Fruit fly (Drosophila melanogaster): Measurements from ENCODE around the gene CG11694.

Gene CG11694

DNA sequence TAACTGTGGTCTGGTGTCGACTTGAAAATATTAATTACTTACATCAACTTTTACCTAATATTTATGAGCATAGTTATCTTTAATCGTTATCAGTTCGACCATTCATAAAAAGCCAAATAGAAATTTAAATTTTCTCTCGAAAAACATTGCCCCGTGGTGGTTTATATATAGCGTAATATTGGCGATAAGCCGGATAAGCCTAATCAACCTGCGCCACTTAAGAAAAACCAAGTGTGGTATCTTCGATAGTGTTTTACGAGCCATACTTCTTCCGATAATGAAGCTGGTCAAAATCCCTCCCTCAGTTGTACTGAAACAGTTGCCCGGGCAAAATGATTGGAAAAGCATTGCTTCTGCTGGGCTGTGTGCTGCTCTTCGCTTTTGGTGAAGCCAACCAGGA, 19.9 kb downstream of the CG11694 start, which contains the start of gene CG31463:
TSS of gene CG31463 (plus strand) at position 302 of the 400 bp plus-strand sequence.
- TF ChIP-seq CG17912 (GFP tag; optimal IDR thresholded peaks at IDR 0.05) (no peak), CG11695 (GFP tag; IDR thresholded peaks at IDR 0.05) (no peak), CG34376 (GFP tag; optimal IDR thresholded peaks at IDR 0.05) (peak; percentile 61), grn (GFP tag; optimal IDR thresholded peaks at IDR 0.05) (no peak), Mad (GFP tag; optimal IDR thresholded peaks at IDR 0.05) (no peak), exex (tag; optimal IDR thresholded peaks at IDR 0.05) (peak; percentile 81), dan (GFP tag; IDR thresholded peaks at IDR 0.05) (no peak), Hey (tag; optimal IDR thresholded peaks at IDR 0.05) (no peak), GATAe (GFP tag; conservative IDR thresholded peaks at IDR 0.05) (0 out of 2 replicates have a peak, but pooled peaks have one; percentile 11), CG31365 (tag; optimal IDR thresholded peaks at IDR 0.05) (no peak)

DNA sequence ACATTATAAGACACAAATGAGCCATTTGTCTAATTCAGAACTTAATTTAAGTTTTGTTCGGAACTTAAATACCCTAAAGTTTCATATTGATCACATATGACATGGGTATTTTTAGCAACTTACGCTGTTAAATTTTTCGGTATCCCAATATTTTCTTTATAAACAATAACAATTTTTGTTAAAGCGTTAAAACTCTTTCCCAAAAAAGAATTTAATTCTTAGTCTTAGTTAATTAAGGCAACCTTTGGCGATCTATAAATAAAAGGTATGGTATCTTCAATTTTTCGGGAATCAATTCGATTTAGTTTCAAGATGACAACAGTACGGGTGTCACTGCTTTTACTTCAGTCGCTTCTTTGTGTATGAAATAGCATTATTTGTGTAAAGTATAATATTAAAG, 21.0 kb downstream of the CG11694 start, which contains the start of gene CG31464:
TSS of gene CG31464 (plus strand) at position 301 of the 400 bp plus-strand sequence.
- TF ChIP-seq E2f2 (GFP tag; IDR thresholded peaks at IDR 0.05) (no peak), HmgZ (tag; optimal IDR thresholded peaks at IDR 0.05) (no peak), sens (GFP tag) (peak; percentile 33)

DNA sequence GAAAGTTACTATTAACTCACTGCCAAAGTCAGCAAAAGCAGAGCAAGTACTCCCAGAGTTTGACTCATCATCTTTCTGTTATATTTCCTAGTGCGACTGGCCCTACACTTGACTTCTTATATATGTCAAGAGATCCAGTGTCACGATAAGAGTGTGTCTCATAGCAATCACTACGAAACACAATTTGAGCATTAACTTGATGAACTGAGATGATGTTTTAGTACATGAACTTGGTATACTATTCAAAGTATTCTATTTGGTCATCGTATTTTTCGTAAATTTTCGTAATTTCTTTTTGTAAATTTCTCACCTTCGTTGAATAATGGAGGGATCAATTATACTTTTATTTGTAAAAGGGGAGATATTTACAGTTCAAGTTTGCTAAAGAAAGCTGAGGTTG, 21.5 kb downstream of the CG11694 start, which contains the start of gene CG11672:
TSS of gene CG11672 (minus strand) at position 101 of the 400 bp plus-strand sequence.
- no peak for TF ChIP-seq eve (GFP tag; optimal IDR thresholded peaks at IDR 0.05)
- 0 out of 3 replicates have a peak, but pooled peaks have one; percentile 10 for TF ChIP-seq zen2 (GFP tag; IDR thresholded peaks at IDR 0.05; ENCODE audit: partially characterized antibody)

DNA sequence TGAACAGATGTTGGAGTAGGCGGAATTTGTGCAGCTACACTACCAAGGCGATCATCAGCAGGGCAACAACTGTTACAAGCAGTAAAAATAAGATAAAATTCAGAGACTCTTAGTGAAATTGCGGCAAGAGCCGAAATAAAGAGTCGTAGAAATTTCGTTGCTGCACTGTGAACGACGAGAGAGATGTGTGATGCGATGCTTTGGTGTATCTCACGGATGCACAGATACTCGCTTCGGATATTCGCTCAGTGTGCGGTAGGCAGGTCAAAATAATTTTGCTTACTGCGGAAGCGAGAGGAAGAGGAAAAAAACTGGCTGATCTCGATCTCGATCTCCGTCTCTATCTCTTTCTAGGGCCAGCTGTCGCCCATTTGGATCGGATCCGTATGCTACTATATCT, 23.1 kb downstream of the CG11694 start:
- TF ChIP-seq CG4282 (GFP tag; optimal IDR thresholded peaks at IDR 0.05): no peak
- no peak for TF ChIP-seq ash1 (GFP tag; optimal IDR thresholded peaks at IDR 0.05)
- no peak for TF ChIP-seq Deaf1 (tag; optimal IDR thresholded peaks at IDR 0.05)
- TF ChIP-seq MESR4 (GFP tag; optimal IDR thresholded peaks at IDR 0.05): no peak
- TF ChIP-seq CG2199 (GFP tag; IDR thresholded peaks at IDR 0.05): 0 out of 3 replicates have a peak, but pooled peaks have one; percentile 38
- no peak for TF ChIP-seq ro (GFP tag; IDR thresholded peaks at IDR 0.05)
- TF ChIP-seq Xrp1 (GFP tag; IDR thresholded peaks at IDR 0.05): 0 out of 2 replicates have a peak, but pooled peaks have one; percentile 13
- no peak for TF ChIP-seq corto (GFP tag; optimal IDR thresholded peaks at IDR 0.05)
- no peak for TF ChIP-seq pb (GFP tag; optimal IDR thresholded peaks at IDR 0.05)
- no peak for TF ChIP-seq Antp (GFP tag; optimal IDR thresholded peaks at IDR 0.05)
- TF ChIP-seq gfzf (GFP tag; optimal IDR thresholded peaks at IDR 0.05): no peak
- TF ChIP-seq CG5180 (GFP tag; optimal IDR thresholded peaks at IDR 0.05): no peak
- peak; percentile 92 for TF ChIP-seq zf30C (GFP tag; optimal IDR thresholded peaks at IDR 0.05)
- no peak for TF ChIP-seq CG9797 (GFP tag; optimal IDR thresholded peaks at IDR 0.05)
- TF ChIP-seq Ptx1 (GFP tag; IDR thresholded peaks at IDR 0.05): 0 out of 2 replicates have a peak, but pooled peaks have one; percentile 14
- peak; percentile 88 for TF ChIP-seq twi (tag; optimal IDR thresholded peaks at IDR 0.05)
- no peak for TF ChIP-seq Kr (GFP tag; optimal IDR thresholded peaks at IDR 0.05)
- no peak for TF ChIP-seq prd (optimal IDR thresholded peaks at IDR 0.05)
- TF ChIP-seq prd (GFP tag; IDR thresholded peaks at IDR 0.05): peak; percentile 27; the same call in 1 of the 3 replicates
- TF ChIP-seq zen2 (GFP tag; IDR thresholded peaks at IDR 0.05; ENCODE audit: partially characterized antibody): no peak
- TF ChIP-seq tgo (GFP tag; IDR thresholded peaks at IDR 0.05): no peak; the same call in 2 of the 3 replicates
- TF ChIP-seq eyg (GFP tag; optimal IDR thresholded peaks at IDR 0.05): no peak
- TF ChIP-seq Hr3 (GFP tag; optimal IDR thresholded peaks at IDR 0.05): no peak
- TF ChIP-seq scrt (GFP tag; optimal IDR thresholded peaks at IDR 0.05): no peak
- TF ChIP-seq Blimp-1 (GFP tag; optimal IDR thresholded peaks at IDR 0.05): no peak
- TF ChIP-seq cato (GFP tag; optimal IDR thresholded peaks at IDR 0.05; ENCODE audit: borderline replicate concordance): no peak
- TF ChIP-seq vvl (GFP tag; IDR thresholded peaks at IDR 0.05): 0 out of 2 replicates have a peak, but pooled peaks have one; percentile 22
- no peak for TF ChIP-seq CG4820 (GFP tag; optimal IDR thresholded peaks at IDR 0.05)
- 0 out of 3 replicates have a peak, but pooled peaks have one; percentile 6 for TF ChIP-seq zfh1 (GFP tag; IDR thresholded peaks at IDR 0.05)
- no peak for TF ChIP-seq gem (tag; optimal IDR thresholded peaks at IDR 0.05)
- TF ChIP-seq NfI (GFP tag; optimal IDR thresholded peaks at IDR 0.05): no peak
- TF ChIP-seq CG3281 (GFP tag; optimal IDR thresholded peaks at IDR 0.05): no peak

Measured in whole organism, embryonic.